Fruit fly (Drosophila melanogaster) whole organism, pupa: ENCODE data around the gene Surf6.

Experiments
- CG14655 ChIP-seq: fragments of 200-800 bp; sonication (Bioruptor generic); optimal IDR thresholded peaks from 3 replicates; lab custom pipeline; 2017; ENCODE audit warnings: mild to moderate bottlenecking, missing biosample characterization, missing genetic modification reagents, missing genetic modification characterization
- CG15710 ChIP-seq: fragments of 200-800 bp; sonication (Bioruptor generic); optimal IDR thresholded peaks from 2 replicates; lab custom pipeline; 2018; ENCODE audit warnings: missing biosample characterization, mild to moderate bottlenecking, missing genetic modification characterization, moderate library complexity
- EcR ChIP-seq: fragments of 200-800 bp; sonication (Bioruptor generic); optimal IDR thresholded peaks from 3 replicates; lab custom pipeline; 2019; ENCODE audit warnings: missing biosample characterization, missing genetic modification characterization, mild to moderate bottlenecking, moderate library complexity, missing genetic modification reagents
- Ets98B ChIP-seq: fragments of 200-800 bp; sonication (Bioruptor generic); IDR thresholded peaks from 2 replicates; pipeline ENCODE4 v1.3.6; 2022; ENCODE audit warnings: missing biosample characterization, missing genetic modification characterization
- rn ChIP-seq: fragments of 200-800 bp; sonication (Bioruptor generic); IDR thresholded peaks from 2 replicates; pipeline ENCODE4 v1.3.6; 2022; ENCODE audit warnings: missing biosample characterization, missing genetic modification characterization

- TF ChIP-seq CG15710 (tag; lab: Kevin White, UChicago), result no peak
- no peak for TF ChIP-seq Ets98B (GFP tag; lab: Robert Waterston, UW)
- TF ChIP-seq CG14655 (GFP tag; lab: Kevin White, UChicago), result no peak
- no peak for TF ChIP-seq EcR (GFP tag; lab: Kevin White, UChicago)
- TF ChIP-seq rn (GFP tag; lab: Robert Waterston, UW), result no peak
Observed at dm6 chr3R:19911030-19911429, 6.4 kb upstream of the Surf6 start.
